Worm (Caenorhabditis elegans): ENCODE results near the gene T05D4.2.

- TF ChIP-seq ztf-23 (GFP tag; IDR thresholded peaks at IDR 0.05) (no peak), ztf-29 (GFP tag; IDR thresholded peaks at IDR 0.05) (no peak), T22C8.4 (GFP tag; IDR thresholded peaks at IDR 0.05) (no peak), cog-1 (tag; optimal IDR thresholded peaks at IDR 0.05) (peak; percentile 4)
These were observed 13.9 kb downstream of the T05D4.2 start, which contains the start of gene mmad-1 for ce11 chrIII:13548982-13549381.
